Worm (Caenorhabditis elegans) whole organism, L1 larva: Measurements from ENCODE around the gene sru-1.

Experiments used
- C04F5.9 ChIP-seq: sonication (generic microtip); optimal IDR thresholded peaks from 2 replicates; lab custom pipeline; 2016; ENCODE audit warnings: missing genetic modification characterization, missing compliant biosample characterization
- C16A3.4 ChIP-seq: fragments of 150-350 bp; optimal IDR thresholded peaks from 2 replicates; lab custom pipeline; 2014; ENCODE audit warnings: missing biosample characterization, missing genetic modification characterization
- C34B4.2 ChIP-seq: sonication (generic microtip); optimal IDR thresholded peaks from 2 replicates; lab custom pipeline; 2017; ENCODE audit warnings: mild to moderate bottlenecking, missing genetic modification characterization, missing compliant biosample characterization
- aly-2 ChIP-seq: fragments of 150-350 bp; optimal IDR thresholded peaks from 2 replicates; lab custom pipeline; 2014; ENCODE audit warnings: missing biosample characterization, missing genetic modification characterization
- blmp-1 ChIP-seq: fragments of 150-350 bp; optimal IDR thresholded peaks from 2 replicates; lab custom pipeline; 2014; ENCODE audit warnings: missing biosample characterization, missing genetic modification characterization
- ceh-88 ChIP-seq: fragments of 200-800 bp; sonication (Bioruptor generic); IDR thresholded peaks from 2 replicates; pipeline ENCODE4 v1.3.6; 2022; ENCODE audit warnings: missing genetic modification characterization, missing compliant biosample characterization
- ceh-90 ChIP-seq: sonication (generic microtip); optimal IDR thresholded peaks from 2 replicates; lab custom pipeline; 2016; ENCODE audit warnings: missing genetic modification characterization, missing compliant biosample characterization
- dsc-1 ChIP-seq: sonication (generic microtip); optimal IDR thresholded peaks from 2 replicates; lab custom pipeline; 2016; ENCODE audit warnings: mild to moderate bottlenecking, missing genetic modification characterization, missing compliant biosample characterization
- efl-1 ChIP-seq, 4 experiments: fragments of 150-350 bp; optimal IDR thresholded peaks in 3 of 4; peaks in 1 of 4; 1 replicate in 1 of 4; 2 replicates in 3 of 4; lab custom pipeline; 2014; ENCODE audit warnings: missing biosample characterization in 2 of 4, missing genetic modification characterization in 2 of 4, missing genetic modification reagents in 2 of 4
- egl-13 ChIP-seq: sonication (generic microtip); optimal IDR thresholded peaks from 2 replicates; lab custom pipeline; 2016; ENCODE audit warnings: missing genotype, missing genetic modification reagents, missing genetic modification characterization, missing compliant biosample characterization
- egl-27 ChIP-seq, 2 experiments: fragments of 150-350 bp in 1 of 2; sonication (generic microtip); optimal IDR thresholded peaks; 3 replicates each; lab custom pipeline; 2017 to 2018; ENCODE audit warnings: missing biosample characterization in 2 of 2, missing genetic modification characterization in 2 of 2, missing genetic modification reagents in 2 of 2
- elt-2 ChIP-seq: sonication (generic microtip); optimal IDR thresholded peaks from 2 replicates; lab custom pipeline; 2016; ENCODE audit warnings: missing genetic modification characterization, mild to moderate bottlenecking, inconsistent platforms, missing compliant biosample characterization, missing genetic modification reagents
- elt-3 ChIP-seq, 6 experiments: fragments of 150-350 bp in 1 of 6; sonication (generic microtip); optimal IDR thresholded peaks; 2 replicates each; lab custom pipeline; 2017 to 2018; ENCODE audit warnings: missing biosample characterization in 6 of 6, missing genetic modification characterization in 6 of 6, inconsistent platforms in 1 of 6
- ets-5 ChIP-seq: fragments of 200-800 bp; sonication (Bioruptor generic); IDR thresholded peaks from 2 replicates; pipeline ENCODE4 v1.3.6; 2022; ENCODE audit warnings: missing genetic modification characterization, missing compliant biosample characterization
- fkh-4 ChIP-seq: sonication (generic microtip); optimal IDR thresholded peaks from 2 replicates; lab custom pipeline; 2016; ENCODE audit warnings: missing compliant biosample characterization, missing genetic modification characterization, borderline replicate concordance
- grh-1 ChIP-seq: fragments of 200-800 bp; sonication (Bioruptor generic); IDR thresholded peaks from 2 replicates; pipeline ENCODE4 v1.3.6; 2022; ENCODE audit warnings: missing genetic modification reagents, missing genetic modification characterization, missing compliant biosample characterization
- irx-1 ChIP-seq: sonication (generic microtip); optimal IDR thresholded peaks from 2 replicates; lab custom pipeline; 2016; ENCODE audit warnings: missing genetic modification characterization, missing compliant biosample characterization
- lin-13 ChIP-seq: fragments of 150-350 bp; optimal IDR thresholded peaks from 2 replicates; lab custom pipeline; 2014; ENCODE audit warnings: missing biosample characterization, missing genetic modification reagents, missing genetic modification characterization
- lin-14 ChIP-seq: fragments of 200-800 bp; sonication (Bioruptor generic); optimal IDR thresholded peaks from 2 replicates; lab custom pipeline; 2018; ENCODE audit warnings: mild to moderate bottlenecking, missing genetic modification characterization, moderate library complexity, missing compliant biosample characterization
- lin-35 ChIP-seq, 2 experiments: fragments of 150-350 bp; optimal IDR thresholded peaks; 2 replicates each; lab custom pipeline; 2014; ENCODE audit warnings: missing biosample characterization in 2 of 2, missing genetic modification characterization in 2 of 2, missing genetic modification reagents in 2 of 2
- lin-39 ChIP-seq: fragments of 150-350 bp; optimal IDR thresholded peaks from 2 replicates; lab custom pipeline; 2014; ENCODE audit warnings: missing biosample characterization, missing genetic modification reagents, missing genetic modification characterization
- lir-3 ChIP-seq: sonication (generic microtip); optimal IDR thresholded peaks from 2 replicates; lab custom pipeline; 2016; ENCODE audit warnings: mild to moderate bottlenecking, missing genetic modification characterization, moderate library complexity, missing compliant biosample characterization; ENCODE audit not compliant: poor library complexity
- lsy-2 ChIP-seq, 2 experiments: fragments of 150-350 bp; optimal IDR thresholded peaks; 2 replicates each; lab custom pipeline; 2014; ENCODE audit warnings: missing biosample characterization in 2 of 2, missing genetic modification characterization in 2 of 2
- mef-2 ChIP-seq: fragments of 150-350 bp; optimal IDR thresholded peaks from 2 replicates; lab custom pipeline; 2014; ENCODE audit warnings: missing biosample characterization, missing genetic modification characterization
- mep-1 ChIP-seq: fragments of 150-350 bp; optimal IDR thresholded peaks from 2 replicates; lab custom pipeline; 2014; ENCODE audit warnings: missing biosample characterization, missing genetic modification characterization
- nhr-19 ChIP-seq: fragments of 200-800 bp; sonication (Bioruptor generic); conservative IDR thresholded peaks from 2 replicates; pipeline ENCODE4 v1.3.6; 2022; ENCODE audit warnings: missing genetic modification characterization, missing compliant biosample characterization
- nhr-20 ChIP-seq: sonication (generic microtip); optimal IDR thresholded peaks from 2 replicates; lab custom pipeline; 2016; ENCODE audit warnings: mild to moderate bottlenecking, missing genetic modification characterization, missing compliant biosample characterization
- nhr-237 ChIP-seq: fragments of 150-350 bp; optimal IDR thresholded peaks from 2 replicates; lab custom pipeline; 2014; ENCODE audit warnings: missing biosample characterization, missing genetic modification characterization
- nhr-47 ChIP-seq: sonication (generic microtip); optimal IDR thresholded peaks from 2 replicates; lab custom pipeline; 2016; ENCODE audit warnings: mild to moderate bottlenecking, missing genetic modification characterization, moderate library complexity, missing compliant biosample characterization
- nhr-71 ChIP-seq: sonication (generic microtip); optimal IDR thresholded peaks from 2 replicates; lab custom pipeline; 2016; ENCODE audit warnings: mild to moderate bottlenecking, missing genetic modification characterization, moderate library complexity, missing compliant biosample characterization
- nhr-77 ChIP-seq: fragments of 150-350 bp; optimal IDR thresholded peaks from 2 replicates; lab custom pipeline; 2014; ENCODE audit warnings: missing biosample characterization, missing genetic modification characterization
- nhr-85 ChIP-seq: sonication (generic microtip); peaks from one replicate; lab custom pipeline; 2016; ENCODE audit warnings: missing genetic modification characterization, inconsistent platforms, missing compliant biosample characterization
- nhr-90 ChIP-seq: sonication (generic microtip); optimal IDR thresholded peaks from 2 replicates; lab custom pipeline; 2016; ENCODE audit warnings: mild to moderate bottlenecking, missing genetic modification characterization, missing compliant biosample characterization; ENCODE audit not compliant: poor library complexity
- pag-3 ChIP-seq: sonication (generic microtip); optimal IDR thresholded peaks from 2 replicates; lab custom pipeline; 2017; ENCODE audit warnings: missing genetic modification characterization, mild to moderate bottlenecking, missing compliant biosample characterization, antibody characterized with exemption, borderline replicate concordance; ENCODE audit not compliant: insufficient read depth
- skn-1 ChIP-seq: fragments of 150-350 bp; optimal IDR thresholded peaks from 2 replicates; lab custom pipeline; 2014; ENCODE audit warnings: missing biosample characterization, missing genetic modification characterization
- snu-23 ChIP-seq: sonication (generic microtip); optimal IDR thresholded peaks from 2 replicates; lab custom pipeline; 2016; ENCODE audit warnings: missing genetic modification characterization, missing compliant biosample characterization
- tbx-2 ChIP-seq: sonication (generic microtip); optimal IDR thresholded peaks from 2 replicates; lab custom pipeline; 2016; ENCODE audit warnings: missing genetic modification characterization, missing compliant biosample characterization
- unc-86 ChIP-seq: sonication (generic microtip); optimal IDR thresholded peaks from 2 replicates; lab custom pipeline; 2016; ENCODE audit warnings: missing genetic modification characterization, missing compliant biosample characterization
- unc-98 ChIP-seq: fragments of 200-800 bp; sonication (Bioruptor generic); IDR thresholded peaks from 2 replicates; pipeline ENCODE4 v1.3.6; 2022; ENCODE audit warnings: missing genetic modification characterization, missing compliant biosample characterization
- vab-15 ChIP-seq: sonication (generic microtip); optimal IDR thresholded peaks from 2 replicates; lab custom pipeline; 2017; ENCODE audit warnings: missing genotype, mild to moderate bottlenecking, missing genetic modification characterization, missing compliant biosample characterization
- ztf-4 ChIP-seq: fragments of 150-350 bp; optimal IDR thresholded peaks from 2 replicates; lab custom pipeline; 2014; ENCODE audit warnings: missing biosample characterization, missing genetic modification characterization

Gene sru-1

DNA sequence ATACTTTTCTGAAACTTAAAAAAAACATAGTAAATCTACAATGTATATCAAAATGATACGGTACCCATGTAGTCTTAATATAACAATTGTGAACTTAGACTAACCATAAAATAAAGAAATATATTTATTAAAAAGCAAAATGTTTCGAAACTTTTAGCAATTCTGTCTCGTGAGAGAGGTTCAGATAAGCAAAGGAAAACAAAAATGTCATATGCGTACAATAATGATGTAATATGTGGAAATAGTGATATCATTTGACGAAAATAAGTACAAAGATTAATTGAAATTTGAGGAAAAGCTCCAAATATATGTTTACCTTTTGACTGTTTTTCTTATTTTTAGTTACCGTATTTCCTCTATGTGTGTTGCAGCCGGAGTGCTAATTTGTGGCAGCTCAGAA is 25.7 kb downstream of the sru-1 start:
- TF ChIP-seq lin-39 (no peak), nhr-237 (tag; lab: Kevin White, UChicago) (no peak), elt-2 (tag; lab: Kevin White, UChicago) (peak; percentile 47), nhr-85 (peak; percentile 44), skn-1 (tag; lab: Kevin White, UChicago) (peak; percentile 54), nhr-71 (tag; lab: Kevin White, UChicago) (peak; percentile 11), C16A3.4 (tag; lab: Kevin White, UChicago) (no peak)

DNA sequence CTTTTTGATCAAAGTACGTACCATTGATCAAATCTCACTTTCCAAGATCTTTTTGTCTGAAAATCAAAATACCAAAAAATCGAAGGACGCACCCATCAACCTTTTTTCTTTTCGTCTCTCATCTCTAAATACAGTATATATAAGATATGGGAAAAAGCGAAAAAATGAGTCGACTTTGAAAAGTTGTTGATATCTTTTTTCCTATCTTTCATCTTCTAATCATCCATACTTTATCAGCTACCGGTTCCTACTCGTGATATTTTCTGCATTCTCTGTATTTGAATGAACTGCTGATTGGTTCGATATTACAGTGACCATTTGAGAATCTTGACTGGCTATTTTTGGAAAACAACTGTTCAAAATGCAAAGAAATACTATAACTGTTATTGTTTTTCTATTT is 28.4 kb downstream of the sru-1 start, which contains the start of gene C33A12.19:
Gene C33A12.19 (plus strand): TSS at position 169 of the 400 bp plus-strand sequence.
- TF ChIP-seq grh-1 (GFP tag; lab: Robert Waterston, UW): peak; percentile 57
- peak; percentile 68 for TF ChIP-seq lin-14 (GFP tag; lab: Kevin White, UChicago)
- TF ChIP-seq nhr-77 (tag; lab: Kevin White, UChicago): no peak
- TF ChIP-seq dsc-1 (tag; lab: Kevin White, UChicago): no peak
- TF ChIP-seq vab-15 (tag; lab: Kevin White, UChicago): no peak
- TF ChIP-seq elt-2 (tag; lab: Kevin White, UChicago): peak; percentile 44
- TF ChIP-seq mef-2 (tag; lab: Kevin White, UChicago): no peak
- TF ChIP-seq lin-35 (GFP tag; optimal IDR thresholded peaks at IDR 0.05; lab: Kevin White, UChicago): peak in 1 of 2 experiments; percentile 50
- TF ChIP-seq nhr-85: peak; percentile 83
- TF ChIP-seq C16A3.4 (tag; lab: Kevin White, UChicago): peak; percentile 3
- TF ChIP-seq snu-23 (GFP tag; lab: Kevin White, UChicago): peak; percentile 46
- TF ChIP-seq nhr-71 (tag; lab: Kevin White, UChicago): peak; percentile 66
- TF ChIP-seq lsy-2 (tag; optimal IDR thresholded peaks at IDR 0.05; lab: Kevin White, UChicago): peak; percentile 20 to 70
- peak; percentile 75 for TF ChIP-seq nhr-20 (tag; lab: Kevin White, UChicago)
- TF ChIP-seq nhr-90: peak; percentile 49
- TF ChIP-seq lir-3 (tag; lab: Kevin White, UChicago): no peak
- peak in 5 of 6 experiments; percentile 38 to 75 (median 62) for TF ChIP-seq elt-3 (tag; optimal IDR thresholded peaks at IDR 0.05; lab: Kevin White, UChicago)
- TF ChIP-seq unc-98 (GFP tag; lab: Robert Waterston, UW): no peak
- peak; percentile 41 for TF ChIP-seq nhr-19 (GFP tag; lab: Robert Waterston, UW)
- TF ChIP-seq blmp-1 (tag; lab: Kevin White, UChicago): peak; percentile 65
- TF ChIP-seq efl-1 (optimal IDR thresholded peaks at IDR 0.05; lab: Kevin White, UChicago): no peak
- peak in 1 of 2 experiments; percentile 90 for TF ChIP-seq efl-1 (GFP tag; optimal IDR thresholded peaks at IDR 0.05 in 1 of 2; lab: Kevin White, UChicago)
- peak; percentile 17 for TF ChIP-seq mep-1
- peak; percentile 28 for TF ChIP-seq tbx-2 (tag; lab: Kevin White, UChicago)
- no peak for TF ChIP-seq ceh-88 (GFP tag; lab: Robert Waterston, UW)

DNA sequence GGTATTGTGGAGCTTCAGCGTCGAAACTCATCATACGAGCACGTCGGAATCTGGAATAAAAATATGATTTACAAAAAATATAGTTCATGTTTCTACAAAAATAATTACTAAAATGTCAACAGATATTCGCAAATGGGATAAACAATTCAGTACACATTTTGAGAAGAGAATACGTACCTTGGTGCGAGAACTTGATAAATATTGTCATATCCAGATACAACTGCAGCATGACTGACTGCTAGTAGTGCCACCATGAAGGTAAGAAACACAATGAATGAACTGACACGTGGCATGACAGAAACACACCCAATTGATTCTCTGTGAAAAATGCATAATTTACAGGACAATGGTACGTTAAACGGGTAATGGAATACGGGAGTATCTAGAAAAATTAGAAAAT is 30.2 kb downstream of the sru-1 start, which contains the start of gene nlp-35:
Gene nlp-35 (minus strand): TSS at position 319 of the 400 bp plus-strand sequence.
- TF ChIP-seq fkh-4 (tag; lab: Kevin White, UChicago) (no peak), ets-5 (GFP tag; lab: Robert Waterston, UW) (no peak), egl-13 (tag; lab: Kevin White, UChicago) (no peak), C34B4.2 (tag; lab: Kevin White, UChicago) (no peak), lin-13 (GFP tag; lab: Kevin White, UChicago) (no peak), egl-27 (tag; optimal IDR thresholded peaks at IDR 0.05; lab: Kevin White, UChicago) (no peak), aly-2 (no peak), lin-35 (GFP tag; optimal IDR thresholded peaks at IDR 0.05; lab: Kevin White, UChicago) (no peak), ztf-4 (tag; lab: Kevin White, UChicago) (no peak), unc-86 (tag; lab: Kevin White, UChicago) (no peak), irx-1 (no peak), C04F5.9 (tag; lab: Kevin White, UChicago) (no peak), ceh-88 (GFP tag; lab: Robert Waterston, UW) (no peak), grh-1 (GFP tag; lab: Robert Waterston, UW) (no peak), ceh-90 (tag; lab: Kevin White, UChicago) (no peak), nhr-47 (tag; lab: Kevin White, UChicago) (no peak), pag-3 (tag; lab: Kevin White, UChicago) (no peak)
